Worm (Caenorhabditis elegans) whole organism, early embryonic: Measurements from ENCODE around the gene srbc-68.

ENCODE experiments used
- ama-1 ChIP-seq: fragments of 150-350 bp; optimal IDR thresholded peaks from 2 replicates; lab custom pipeline; 2014
- ets-7 ChIP-seq: sonication (generic microtip); optimal IDR thresholded peaks from 2 replicates; lab custom pipeline; 2016; ENCODE audit warnings: missing genotype, missing genetic modification characterization, missing compliant biosample characterization
- hmbx-1 ChIP-seq: sonication (generic microtip); optimal IDR thresholded peaks from 2 replicates; lab custom pipeline; 2016; ENCODE audit warnings: mild to moderate bottlenecking, missing genetic modification characterization, missing compliant biosample characterization
- hnd-1 ChIP-seq: sonication (generic microtip); optimal IDR thresholded peaks from 2 replicates; lab custom pipeline; 2016; ENCODE audit warnings: missing genetic modification characterization, missing compliant biosample characterization
- pes-1 ChIP-seq: fragments of 200-800 bp; sonication (Bioruptor generic); IDR thresholded peaks from 2 replicates; pipeline ENCODE4 v1.3.6; 2022; ENCODE audit warnings: missing genetic modification reagents, missing genetic modification characterization, missing compliant biosample characterization
- tbx-11 ChIP-seq: fragments of 200-800 bp; sonication (Bioruptor generic); IDR thresholded peaks from 2 replicates; pipeline ENCODE4 v1.3.6; 2022; ENCODE audit warnings: missing genetic modification characterization, missing compliant biosample characterization

- TF ChIP-seq ama-1 (lab: Kevin White, UChicago), result no peak
- TF ChIP-seq hnd-1 (tag; lab: Kevin White, UChicago), result no peak
- no peak for TF ChIP-seq tbx-11
- TF ChIP-seq ets-7 (tag; lab: Kevin White, UChicago), result no peak
- no peak for TF ChIP-seq pes-1 (GFP tag; lab: Robert Waterston, UW)
- TF ChIP-seq hmbx-1 (tag; lab: Kevin White, UChicago), result no peak
Observed at ce11 chrV:3507691-3508090, 38.7 kb downstream of the srbc-68 start, which contains the start of gene str-225.
